Worm (Caenorhabditis elegans) whole organism, young adult: ENCODE results near the gene C14B1.8.
A peak's percentile ranks its signal among the peaks of the same experiment; 100 is the strongest.

Experiments used
- B0019.2 ChIP-seq: fragments of 200-800 bp; sonication (Bioruptor generic); conservative IDR thresholded peaks from 2 replicates; pipeline ENCODE4 v1.3.6; 2022; ENCODE audit warnings: missing genetic modification reagents, missing genetic modification characterization, missing compliant biosample characterization
- B0261.1 ChIP-seq: sonication (generic microtip); optimal IDR thresholded peaks from 2 replicates; lab custom pipeline; 2016; ENCODE audit warnings: mild to moderate bottlenecking, missing genetic modification characterization, moderate library complexity, missing compliant biosample characterization
- C06A6.2 ChIP-seq: fragments of 200-800 bp; sonication (Bioruptor generic); conservative IDR thresholded peaks from 2 replicates; pipeline ENCODE4 v1.3.6; 2022; ENCODE audit warnings: missing genetic modification characterization, missing compliant biosample characterization
- F22D6.2 ChIP-seq: sonication (generic microtip); optimal IDR thresholded peaks from 2 replicates; lab custom pipeline; 2016; ENCODE audit warnings: mild to moderate bottlenecking, missing genetic modification characterization, missing compliant biosample characterization
- F23B12.7 ChIP-seq: sonication (generic microtip); optimal IDR thresholded peaks from 2 replicates; lab custom pipeline; 2017; ENCODE audit warnings: missing genetic modification characterization, mild to moderate bottlenecking, missing compliant biosample characterization, antibody characterized with exemption, moderate library complexity; ENCODE audit not compliant: insufficient read depth
- F37B4.10 ChIP-seq: fragments of 200-800 bp; sonication (Bioruptor generic); IDR thresholded peaks from 2 replicates; pipeline ENCODE4 v1.3.6; 2022; ENCODE audit warnings: missing genetic modification characterization, missing compliant biosample characterization
- F52B5.7 ChIP-seq: sonication (generic microtip); optimal IDR thresholded peaks from 2 replicates; lab custom pipeline; 2016; ENCODE audit warnings: mild to moderate bottlenecking, missing genetic modification characterization, missing compliant biosample characterization
- K11D2.4 ChIP-seq: fragments of 200-800 bp; sonication (Bioruptor generic); IDR thresholded peaks from 2 replicates; pipeline ENCODE4 v1.3.6; 2022; ENCODE audit warnings: missing genetic modification reagents, missing genetic modification characterization, missing compliant biosample characterization
- Y53G8AR.9 ChIP-seq: fragments of 200-800 bp; sonication (Bioruptor generic); conservative IDR thresholded peaks from 2 replicates; pipeline ENCODE4 v1.3.6; 2022; ENCODE audit warnings: missing genetic modification reagents, missing genetic modification characterization, missing compliant biosample characterization
- Y79H2A.3 ChIP-seq: fragments of 200-800 bp; sonication (Bioruptor generic); conservative IDR thresholded peaks from 2 replicates; pipeline ENCODE4 v1.3.6; 2022; ENCODE audit warnings: missing genetic modification reagents, missing genetic modification characterization, missing compliant biosample characterization
- Y95B8A.8 ChIP-seq: fragments of 200-800 bp; sonication (Bioruptor generic); IDR thresholded peaks from 2 replicates; pipeline ENCODE4 v1.3.6; 2022; ENCODE audit warnings: missing genetic modification reagents, missing genetic modification characterization, missing compliant biosample characterization
- ZK185.1 ChIP-seq: sonication (generic microtip); optimal IDR thresholded peaks from 2 replicates; lab custom pipeline; 2016; ENCODE audit warnings: mild to moderate bottlenecking, missing genetic modification characterization, missing compliant biosample characterization; ENCODE audit not compliant: poor library complexity, severe bottlenecking
- ama-1 ChIP-seq, 3 experiments: fragments of 150-350 bp in 1 of 3; sonication (generic microtip) in 2 of 3; optimal IDR thresholded peaks; 2 replicates each; lab custom pipeline; 2014 to 2018; ENCODE audit warnings: missing biosample characterization in 2 of 3, missing genetic modification characterization in 2 of 3, missing genetic modification reagents in 2 of 3
- aptf-2 ChIP-seq: fragments of 200-800 bp; sonication (Bioruptor generic); conservative IDR thresholded peaks from 2 replicates; pipeline ENCODE4 v1.3.6; 2022; ENCODE audit warnings: missing genetic modification reagents, missing genetic modification characterization, missing compliant biosample characterization
- aptf-3 ChIP-seq: fragments of 200-800 bp; sonication (Bioruptor generic); IDR thresholded peaks from 2 replicates; pipeline ENCODE4 v1.3.6; 2022; ENCODE audit warnings: missing genetic modification characterization, missing compliant biosample characterization
- attf-5 ChIP-seq: fragments of 200-800 bp; sonication (Bioruptor generic); optimal IDR thresholded peaks from 2 replicates; lab custom pipeline; 2018; ENCODE audit warnings: mild to moderate bottlenecking, missing genetic modification characterization, missing compliant biosample characterization
- bed-2 ChIP-seq: fragments of 200-800 bp; sonication (Bioruptor generic); IDR thresholded peaks from 2 replicates; pipeline ENCODE4 v1.3.6; 2022; ENCODE audit warnings: missing genetic modification reagents, missing genetic modification characterization, missing compliant biosample characterization
- ccch-3 ChIP-seq: fragments of 200-800 bp; sonication (Bioruptor generic); optimal IDR thresholded peaks from 2 replicates; lab custom pipeline; 2018; ENCODE audit warnings: mild to moderate bottlenecking, missing genetic modification characterization, missing compliant biosample characterization
- cebp-2 ChIP-seq: fragments of 200-800 bp; sonication (Bioruptor generic); IDR thresholded peaks from 2 replicates; pipeline ENCODE4 v1.3.6; 2022; ENCODE audit warnings: missing genetic modification characterization, missing compliant biosample characterization
- dpl-1 ChIP-seq: fragments of 150-350 bp; optimal IDR thresholded peaks from 2 replicates; lab custom pipeline; 2014; ENCODE audit warnings: missing biosample characterization, missing genetic modification reagents, missing genetic modification characterization
- ekl-4 ChIP-seq: fragments of 200-800 bp; sonication (Bioruptor generic); IDR thresholded peaks from 2 replicates; pipeline ENCODE4 v1.3.6; 2022; ENCODE audit warnings: missing genetic modification reagents, missing genetic modification characterization, missing compliant biosample characterization
- him-1 ChIP-seq: sonication (generic microtip); optimal IDR thresholded peaks from 2 replicates; lab custom pipeline; 2016; ENCODE audit warnings: missing genotype, missing genetic modification reagents, missing genetic modification characterization, missing compliant biosample characterization
- hmg-1.2 ChIP-seq: fragments of 200-800 bp; sonication (Bioruptor generic); IDR thresholded peaks from 2 replicates; pipeline ENCODE4 v1.3.6; 2022; ENCODE audit warnings: missing genetic modification reagents, missing genetic modification characterization, missing compliant biosample characterization
- hrde-1 ChIP-seq: sonication (generic microtip); optimal IDR thresholded peaks from 2 replicates; lab custom pipeline; 2016; ENCODE audit warnings: missing genetic modification characterization, mild to moderate bottlenecking, missing compliant biosample characterization, moderate library complexity, missing genotype, missing genetic modification reagents, borderline replicate concordance
- hsf-1 ChIP-seq: fragments of 200-800 bp; sonication (Bioruptor generic); IDR thresholded peaks from 2 replicates; pipeline ENCODE4 v1.3.6; 2022; ENCODE audit warnings: missing genetic modification reagents, missing genetic modification characterization, missing compliant biosample characterization
- let-526 ChIP-seq: fragments of 200-800 bp; sonication (Bioruptor generic); IDR thresholded peaks from 2 replicates; pipeline ENCODE4 v1.3.6; 2022; ENCODE audit warnings: missing genetic modification reagents, missing genetic modification characterization, missing compliant biosample characterization
- lin-40 ChIP-seq: sonication (generic microtip); optimal IDR thresholded peaks from 2 replicates; lab custom pipeline; 2016; ENCODE audit warnings: missing genetic modification characterization, mild to moderate bottlenecking, missing compliant biosample characterization, missing genotype, missing genetic modification reagents
- lin-54 ChIP-seq: fragments of 200-800 bp; sonication (Bioruptor generic); optimal IDR thresholded peaks from 2 replicates; lab custom pipeline; 2018; ENCODE audit warnings: mild to moderate bottlenecking, missing genetic modification characterization, missing compliant biosample characterization
- lsl-1 ChIP-seq: fragments of 200-800 bp; sonication (Bioruptor generic); optimal IDR thresholded peaks from 2 replicates; lab custom pipeline; 2018; ENCODE audit warnings: mild to moderate bottlenecking, missing genetic modification characterization, moderate library complexity, missing compliant biosample characterization
- lsy-27 ChIP-seq: sonication (generic microtip); optimal IDR thresholded peaks from 2 replicates; lab custom pipeline; 2017; ENCODE audit warnings: missing genetic modification characterization, mild to moderate bottlenecking, missing compliant biosample characterization, antibody characterized with exemption, missing genotype, borderline replicate concordance; ENCODE audit not compliant: insufficient read depth
- madf-10 ChIP-seq: sonication (generic microtip); optimal IDR thresholded peaks from 2 replicates; lab custom pipeline; 2016; ENCODE audit warnings: mild to moderate bottlenecking, missing genetic modification characterization, missing compliant biosample characterization
- mes-4 ChIP-seq: sonication (generic microtip); optimal IDR thresholded peaks from 2 replicates; lab custom pipeline; 2016; ENCODE audit warnings: missing genotype, missing genetic modification characterization, missing compliant biosample characterization
- nfya-1 ChIP-seq: sonication (generic microtip); optimal IDR thresholded peaks from 2 replicates; lab custom pipeline; 2017; ENCODE audit warnings: antibody characterized with exemption, missing compliant biosample characterization, missing genetic modification characterization, borderline replicate concordance; ENCODE audit not compliant: insufficient read depth
- nfyb-1 ChIP-seq: fragments of 200-800 bp; sonication (Bioruptor generic); IDR thresholded peaks from 2 replicates; pipeline ENCODE4 v1.3.6; 2022; ENCODE audit warnings: missing genetic modification reagents, missing genetic modification characterization, missing compliant biosample characterization
- nhr-120 ChIP-seq: fragments of 200-800 bp; sonication (Bioruptor generic); IDR thresholded peaks from 2 replicates; pipeline ENCODE4 v1.3.6; 2022; ENCODE audit warnings: missing genetic modification characterization, missing compliant biosample characterization
- nhr-27 ChIP-seq: fragments of 200-800 bp; sonication (Bioruptor generic); optimal IDR thresholded peaks from 2 replicates; lab custom pipeline; 2018; ENCODE audit warnings: mild to moderate bottlenecking, missing genetic modification characterization, moderate library complexity, missing compliant biosample characterization
- sea-2 ChIP-seq: fragments of 200-800 bp; sonication (Bioruptor generic); IDR thresholded peaks from 2 replicates; pipeline ENCODE4 v1.3.6; 2022; ENCODE audit warnings: missing genetic modification characterization, missing compliant biosample characterization
- snpc-1.3 ChIP-seq: sonication (generic microtip); optimal IDR thresholded peaks from 2 replicates; lab custom pipeline; 2017; ENCODE audit warnings: missing genetic modification characterization, mild to moderate bottlenecking, missing compliant biosample characterization, antibody characterized with exemption, moderate library complexity, missing genotype, missing genetic modification reagents; ENCODE audit not compliant: insufficient read depth
- snpc-4 ChIP-seq, 5 experiments: fragments of 150-350 bp in 1 of 5; sonication (generic microtip) in 4 of 5; optimal IDR thresholded peaks; 2 replicates each; lab custom pipeline; 2014 to 2018; ENCODE audit warnings: missing genetic modification characterization in 5 of 5, missing biosample characterization in 3 of 5, antibody characterized with exemption in 2 of 5, mild to moderate bottlenecking in 2 of 5, missing compliant biosample characterization in 2 of 5, missing genotype in 2 of 5, moderate library complexity in 2 of 5, missing genetic modification reagents in 1 of 5
- tbp1 ChIP-seq: fragments of 200-800 bp; sonication (Bioruptor generic); optimal IDR thresholded peaks from 2 replicates; lab custom pipeline; 2018; ENCODE audit warnings: mild to moderate bottlenecking, missing genetic modification characterization, missing compliant biosample characterization
- tbx-9 ChIP-seq: sonication (generic microtip); optimal IDR thresholded peaks from 2 replicates; lab custom pipeline; 2016; ENCODE audit warnings: borderline replicate concordance, missing genetic modification characterization, inconsistent platforms, missing compliant biosample characterization
- tlf-1 ChIP-seq: fragments of 200-800 bp; sonication (Bioruptor generic); optimal IDR thresholded peaks from 2 replicates; lab custom pipeline; 2018; ENCODE audit warnings: mild to moderate bottlenecking, missing genetic modification characterization, missing compliant biosample characterization
- unc-130 ChIP-seq: sonication (generic microtip); optimal IDR thresholded peaks from 2 replicates; lab custom pipeline; 2016; ENCODE audit warnings: missing genetic modification reagents, missing genetic modification characterization, missing compliant biosample characterization
- ztf-3 ChIP-seq: fragments of 200-800 bp; sonication (Bioruptor generic); optimal IDR thresholded peaks from 2 replicates; lab custom pipeline; 2018; ENCODE audit warnings: mild to moderate bottlenecking, missing genetic modification characterization, missing compliant biosample characterization

The C14B1.8 gene

ce11 chrIII:3726443-3726842 lies 7.0 kb upstream of the C14B1.8 start, which contains the start of gene gldi-5 (continued):
- no peak for TF ChIP-seq nfya-1

- TF ChIP-seq Y53G8AR.9 (GFP tag; lab: Robert Waterston, UW) (no peak), ekl-4 (peak; percentile 60; the same call in 1 of the 2 replicates)
Measured at ce11 chrIII:3724880-3725279, 5.4 kb upstream of the C14B1.8 start, which contains the start of gene C14B1.12. C14B1.12 (minus strand) TSS chrIII:3724980.

ce11 chrIII:3723726-3724125 lies 4.2 kb upstream of the C14B1.8 start:
- no peak for TF ChIP-seq nfyb-1 (GFP tag; lab: Robert Waterston, UW)
- TF ChIP-seq nhr-120 = no peak
- no peak for TF ChIP-seq F37B4.10 (GFP tag; lab: Robert Waterston, UW)
- no peak for TF ChIP-seq mes-4 (tag; lab: Kevin White, UChicago)
- TF ChIP-seq C06A6.2 = no peak
- TF ChIP-seq snpc-1.3 = no peak
- TF ChIP-seq lin-54 (GFP tag; lab: Kevin White, UChicago) = peak; percentile 63
- no peak for TF ChIP-seq ama-1 (optimal IDR thresholded peaks at IDR 0.05; lab: Kevin White, UChicago)
- TF ChIP-seq ama-1 (GFP tag; optimal IDR thresholded peaks at IDR 0.05; lab: Kevin White, UChicago) = peak in 1 of 2 experiments; percentile 12
- no peak for TF ChIP-seq attf-5 (GFP tag; lab: Kevin White, UChicago)
- no peak for TF ChIP-seq B0261.1 (tag; lab: Kevin White, UChicago)
- TF ChIP-seq hrde-1 (tag; lab: Kevin White, UChicago) = no peak
- no peak for TF ChIP-seq dpl-1 (GFP tag; lab: Kevin White, UChicago)
- no peak for TF ChIP-seq ZK185.1 (tag; lab: Kevin White, UChicago)
- no peak for TF ChIP-seq sea-2 (GFP tag; lab: Robert Waterston, UW)
- TF ChIP-seq cebp-2 = no peak
- TF ChIP-seq K11D2.4 = no peak
- no peak for TF ChIP-seq bed-2
- no peak for TF ChIP-seq aptf-2 (GFP tag; lab: Robert Waterston, UW)
- TF ChIP-seq hmg-1.2 (GFP tag; lab: Robert Waterston, UW) = no peak
- TF ChIP-seq Y79H2A.3 (GFP tag; lab: Robert Waterston, UW) = no peak
- TF ChIP-seq ccch-3 (GFP tag; lab: Kevin White, UChicago) = no peak
- TF ChIP-seq unc-130 = no peak
- TF ChIP-seq tbx-9 (tag; lab: Kevin White, UChicago) = no peak
- no peak for TF ChIP-seq ztf-3 (GFP tag; lab: Kevin White, UChicago)
- TF ChIP-seq snpc-4 (GFP tag; optimal IDR thresholded peaks at IDR 0.05; lab: Kevin White, UChicago) = no peak
- TF ChIP-seq snpc-4 (tag; optimal IDR thresholded peaks at IDR 0.05; lab: Kevin White, UChicago) = no peak
- TF ChIP-seq F22D6.2 (tag; lab: Kevin White, UChicago) = no peak
- no peak for TF ChIP-seq madf-10 (tag; lab: Kevin White, UChicago)
- TF ChIP-seq F23B12.7 (tag; lab: Kevin White, UChicago) = no peak
- TF ChIP-seq tlf-1 (GFP tag; lab: Kevin White, UChicago) = no peak
- peak; percentile 4 for TF ChIP-seq tbp1 (GFP tag; lab: Kevin White, UChicago)
- TF ChIP-seq lin-40 (tag; lab: Kevin White, UChicago) = no peak
- TF ChIP-seq B0019.2 (GFP tag; lab: Robert Waterston, UW) = no peak
- TF ChIP-seq nhr-27 (tag; lab: Kevin White, UChicago) = no peak
- TF ChIP-seq lsl-1 (GFP tag; lab: Kevin White, UChicago) = peak; percentile 45
- no peak for TF ChIP-seq Y95B8A.8
- TF ChIP-seq him-1 = no peak
- TF ChIP-seq lsy-27 (tag; lab: Kevin White, UChicago) = no peak
- TF ChIP-seq aptf-3 (GFP tag; lab: Robert Waterston, UW) = no peak
- no peak for TF ChIP-seq F52B5.7 (tag; lab: Kevin White, UChicago)
- TF ChIP-seq let-526 (GFP tag; lab: Robert Waterston, UW) = no peak
- peak; percentile 88 for TF ChIP-seq hsf-1
